Fruit fly (Drosophila melanogaster) whole organism, embryonic: ENCODE measurements around the gene frma.

Source experiments
- CG13775 ChIP-seq: fragments of 200-800 bp; sonication (Bioruptor generic); optimal IDR thresholded peaks from 3 replicates; lab custom pipeline; 2017; ENCODE audit warnings: missing biosample characterization, mild to moderate bottlenecking, missing genetic modification characterization
- CG2202 ChIP-seq: fragments of 200-800 bp; sonication (Bioruptor generic); optimal IDR thresholded peaks from 2 replicates; lab custom pipeline; 2018; ENCODE audit warnings: missing biosample characterization, mild to moderate bottlenecking, missing genetic modification characterization
- CG4617 ChIP-seq: fragments of 200-800 bp; sonication (Bioruptor generic); optimal IDR thresholded peaks from 3 replicates; lab custom pipeline; 2016; ENCODE audit warnings: missing biosample characterization, missing genetic modification characterization, borderline replicate concordance
- CG9932 ChIP-seq: fragments of 200-800 bp; sonication (Bioruptor generic); IDR thresholded peaks from 2 replicates; pipeline ENCODE4 v1.3.6; 2022; ENCODE audit warnings: missing biosample characterization, missing genetic modification characterization
- CkIIα-i1 ChIP-seq: fragments of 200-800 bp; sonication (Bioruptor generic); IDR thresholded peaks from 2 replicates; pipeline ENCODE4 v1.3.6; 2022; ENCODE audit warnings: missing biosample characterization, missing genetic modification characterization
- Doc3 ChIP-seq: fragments of 200-800 bp; sonication (Bioruptor generic); IDR thresholded peaks from 3 replicates; pipeline ENCODE4 v1.3.6; 2022; ENCODE audit warnings: missing biosample characterization, missing genetic modification characterization; ENCODE audit not compliant: partially characterized antibody
- E2f1 ChIP-seq: fragments of 200-800 bp; sonication (Bioruptor generic); IDR thresholded peaks from 2 replicates; pipeline ENCODE4 v1.3.6; 2022; ENCODE audit warnings: missing biosample characterization, missing genetic modification characterization
- Jarid2 ChIP-seq: fragments of 200-800 bp; sonication (Bioruptor generic); optimal IDR thresholded peaks from 3 replicates; lab custom pipeline; 2017; ENCODE audit warnings: mild to moderate bottlenecking, missing biosample characterization, missing genetic modification reagents, missing genetic modification characterization
- Lpt ChIP-seq: fragments of >200 bp; optimal IDR thresholded peaks from 2 replicates; lab custom pipeline; 2018; ENCODE audit warnings: missing biosample characterization, missing genetic modification characterization
- Sin3A ChIP-seq: fragments of >200 bp; optimal IDR thresholded peaks from 2 replicates; lab custom pipeline; 2018
- bcd ChIP-seq: fragments of 200-800 bp; sonication (Bioruptor generic); optimal IDR thresholded peaks from 2 replicates; lab custom pipeline; 2017; ENCODE audit warnings: missing biosample characterization, mild to moderate bottlenecking, missing genetic modification characterization
- dpn ChIP-seq, 2 experiments: fragments of 200-800 bp; sonication (Bioruptor generic); optimal IDR thresholded peaks; 3 replicates each; lab custom pipeline; 2016; ENCODE audit warnings: missing biosample characterization in 2 of 2, missing genetic modification characterization in 2 of 2
- toy ChIP-seq: fragments of 200-800 bp; sonication (Bioruptor generic); IDR thresholded peaks from 2 replicates; pipeline ENCODE4 v1.3.6; 2022; ENCODE audit warnings: missing biosample characterization, missing genetic modification characterization

DNA sequence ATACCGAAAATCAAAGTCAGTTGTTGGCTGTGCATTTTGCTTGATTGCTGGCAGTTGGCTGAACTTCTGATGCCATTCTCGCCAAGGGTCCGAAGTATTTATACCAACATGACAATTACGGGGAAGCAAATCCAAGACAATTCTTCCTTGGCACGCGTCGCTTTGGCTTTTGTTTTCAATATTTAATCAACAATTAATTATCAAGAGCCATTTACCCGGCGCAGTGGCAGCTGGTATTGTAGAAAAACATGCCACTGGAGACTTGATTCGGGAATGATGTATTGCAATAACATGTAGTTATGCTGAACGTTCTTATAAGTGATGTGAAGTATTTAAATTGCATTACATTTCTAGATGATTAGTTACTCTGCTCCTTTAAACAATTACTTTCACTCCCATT, 5.3 kb upstream of the frma start, which contains the start of the genes CG32762 and CG4151:
- TF ChIP-seq toy (no peak), CG4617 (GFP tag; lab: Kevin White, UChicago) (no peak), Jarid2 (no peak), Sin3A (no peak), dpn (GFP tag; optimal IDR thresholded peaks at IDR 0.05; lab: Kevin White, UChicago) (no peak), CG9932 (no peak), CkIIα-i1 (GFP tag; lab: Robert Waterston, UW) (no peak), CG13775 (GFP tag; lab: Kevin White, UChicago) (no peak), Lpt (GFP tag; lab: Kevin White, UChicago) (no peak), E2f1 (GFP tag; lab: Robert Waterston, UW) (no peak), CG2202 (tag; lab: Kevin White, UChicago) (no peak), bcd (GFP tag; lab: Kevin White, UChicago) (no peak), Doc3 (GFP tag; lab: Robert Waterston, UW) (no peak)
